Worm (Caenorhabditis elegans) whole organism, early embryonic: ENCODE measurements around the gene F35C11.3.

Experiments
- ama-1 ChIP-seq: fragments of 150-350 bp; optimal IDR thresholded peaks from 2 replicates; lab custom pipeline; 2014
- ceh-13 ChIP-seq: fragments of 200-800 bp; sonication (Bioruptor generic); optimal IDR thresholded peaks from 2 replicates; lab custom pipeline; 2018; ENCODE audit warnings: mild to moderate bottlenecking, missing genetic modification characterization, missing compliant biosample characterization
- flt-1 ChIP-seq: fragments of 200-800 bp; sonication (Bioruptor generic); IDR thresholded peaks from 2 replicates; pipeline ENCODE4 v1.3.6; 2022; ENCODE audit warnings: missing genetic modification characterization, missing compliant biosample characterization
- tbx-11 ChIP-seq: fragments of 200-800 bp; sonication (Bioruptor generic); IDR thresholded peaks from 2 replicates; pipeline ENCODE4 v1.3.6; 2022; ENCODE audit warnings: missing genetic modification characterization, missing compliant biosample characterization

ce11 chrII:8205612-8206011 lies 41.0 kb upstream of the F35C11.3 start:
- TF ChIP-seq ama-1 (no peak), ceh-13 (GFP tag; lab: Kevin White, UChicago) (no peak), flt-1 (GFP tag; lab: Robert Waterston, UW) (no peak), tbx-11 (GFP tag; lab: Robert Waterston, UW) (no peak)
